Fruit fly (Drosophila melanogaster) S2 (cell line): ENCODE measurements around the gene LKRSDH.

Experiments
- CG8478 ChIP-seq: fragments of >200 bp; optimal IDR thresholded peaks from 2 replicates; lab custom pipeline; 2018
- CTCF ChIP-seq, 2 experiments: fragments of >200 bp; optimal IDR thresholded peaks; 2 replicates each; lab custom pipeline; 2018

- no peak for TF ChIP-seq CTCF (optimal IDR thresholded peaks at IDR 0.05; lab: Kevin White, UChicago)
- TF ChIP-seq CG8478, result no peak
These were observed 37.9 kb upstream of the LKRSDH start for dm6 chr2L:7833650-7834049.
